Comparison of ENCODE assay signal across 4 fruit fly cellular contexts in genomic region chrX:2787267-2787666, dm6.
TF ChIP-seq lines count a peak whose summit lies in the region.

No protein-coding gene starts in this region.

TF ChIP-seq in whole organism, adult, 20 proteins besides CTCF, POLR2A, EP300 and RAD21 (continued from another document):
- TF ChIP-seq CG1620 (GFP tag; optimal IDR thresholded peaks at IDR 0.05; lab: Kevin White, UChicago) (peak; percentile 79), CG5204 (GFP tag; optimal IDR thresholded peaks at IDR 0.05; lab: Kevin White, UChicago) (peak; percentile 85)

TF ChIP-seq in whole organism, embryonic, 481 proteins besides CTCF, POLR2A, EP300 and RAD21 (continued from another document and continues in another):
- TF ChIP-seq amos (GFP tag; IDR thresholded peaks at IDR 0.05; lab: Robert Waterston, UW; ENCODE audit: partially characterized antibody) (no peak), CG12104 (GFP tag; optimal IDR thresholded peaks at IDR 0.05; lab: Kevin White, UChicago) (peak; percentile 80), CG17328 (GFP tag; IDR thresholded peaks at IDR 0.05; lab: Robert Waterston, UW) (peak; percentile 84), gfzf (GFP tag; optimal IDR thresholded peaks at IDR 0.05; lab: Kevin White, UChicago) (no peak), inv (GFP tag; IDR thresholded peaks at IDR 0.05; lab: Robert Waterston, UW; ENCODE audit: partially characterized antibody) (no peak), Eip74EF (GFP tag; optimal IDR thresholded peaks at IDR 0.05; lab: Kevin White, UChicago) (peak in 1 of 2 experiments; percentile 85), CG17612 (GFP tag; IDR thresholded peaks at IDR 0.05; lab: Robert Waterston, UW) (no peak), CG9727 (GFP tag; optimal IDR thresholded peaks at IDR 0.05; lab: Kevin White, UChicago) (peak; percentile 80), chif (GFP tag; optimal IDR thresholded peaks at IDR 0.05; lab: Kevin White, UChicago) (peak; percentile 33 to 68), Blimp-1 (GFP tag; optimal IDR thresholded peaks at IDR 0.05; lab: Kevin White, UChicago) (peak; percentile 80), tap (tag; optimal IDR thresholded peaks at IDR 0.05; lab: Kevin White, UChicago) (peak; percentile 80), luna (GFP tag; optimal IDR thresholded peaks at IDR 0.05; lab: Kevin White, UChicago) (peak; percentile 39), sisA (GFP tag; IDR thresholded peaks at IDR 0.05; lab: Robert Waterston, UW) (peak; percentile 80), Optix (GFP tag; IDR thresholded peaks at IDR 0.05; lab: Robert Waterston, UW) (peak; percentile 80), Hey (tag; optimal IDR thresholded peaks at IDR 0.05; lab: Kevin White, UChicago) (peak; percentile 11), E2f2 (GFP tag; IDR thresholded peaks at IDR 0.05; lab: Robert Waterston, UW) (peak; percentile 68), fd96Cb (tag; optimal IDR thresholded peaks at IDR 0.05; lab: Kevin White, UChicago) (peak; percentile 84), br (optimal IDR thresholded peaks at IDR 0.05; lab: Kevin White, UChicago) (no peak), seq (GFP tag; IDR thresholded peaks at IDR 0.05; lab: Robert Waterston, UW) (peak; percentile 92), shn (GFP tag; optimal IDR thresholded peaks at IDR 0.05; lab: Kevin White, UChicago) (peak; percentile 69), mam (GFP tag; optimal IDR thresholded peaks at IDR 0.05; lab: Kevin White, UChicago) (peak; percentile 76), CG11560 (tag; IDR thresholded peaks at IDR 0.05; lab: Robert Waterston, UW) (0 out of 3 replicates have a peak, but pooled peaks have one; percentile 54), CG13624 (GFP tag; optimal IDR thresholded peaks at IDR 0.05; lab: Kevin White, UChicago) (peak; percentile 19), Drgx (GFP tag; IDR thresholded peaks at IDR 0.05; lab: Robert Waterston, UW) (peak; percentile 86), ken (GFP tag; IDR thresholded peaks at IDR 0.05; lab: Robert Waterston, UW) (peak; percentile 54; the same call in 1 of the 3 replicates), Nf-YC (tag; optimal IDR thresholded peaks at IDR 0.05; lab: Kevin White, UChicago) (peak; percentile 63), zfh1 (GFP tag; IDR thresholded peaks at IDR 0.05; lab: Robert Waterston, UW) (peak; percentile 78), Dfd (GFP tag; optimal IDR thresholded peaks at IDR 0.05; lab: Kevin White, UChicago) (no peak), Hmx (GFP tag; optimal IDR thresholded peaks at IDR 0.05; lab: Kevin White, UChicago) (peak; percentile 55), lilli (GFP tag; optimal IDR thresholded peaks at IDR 0.05; lab: Kevin White, UChicago) (peak; percentile 75), Dref (GFP tag; IDR thresholded peaks at IDR 0.05; lab: Robert Waterston, UW) (no peak), toy (GFP tag; IDR thresholded peaks at IDR 0.05; lab: Robert Waterston, UW) (peak; percentile 31; the same call in 1 of the 2 replicates), Ada2b (GFP tag; IDR thresholded peaks at IDR 0.05; lab: Robert Waterston, UW) (peak; percentile 81), lola (GFP tag; optimal IDR thresholded peaks at IDR 0.05; lab: Kevin White, UChicago) (peak in 1 of 3 experiments; percentile 65), cg (GFP tag; optimal IDR thresholded peaks at IDR 0.05; lab: Kevin White, UChicago) (peak; percentile 46), wek (GFP tag; optimal IDR thresholded peaks at IDR 0.05; lab: Kevin White, UChicago) (peak; percentile 7), fd102C (GFP tag; optimal IDR thresholded peaks at IDR 0.05; lab: Kevin White, UChicago) (no peak), CG11504 (tag; optimal IDR thresholded peaks at IDR 0.05; lab: Kevin White, UChicago) (peak; percentile 93), mirr (GFP tag; optimal IDR thresholded peaks at IDR 0.05; lab: Kevin White, UChicago) (no peak), oc (tag; optimal IDR thresholded peaks at IDR 0.05; lab: Kevin White, UChicago) (peak; percentile 74), CG15696 (tag; optimal IDR thresholded peaks at IDR 0.05; lab: Kevin White, UChicago) (peak; percentile 61), dimm (GFP tag; IDR thresholded peaks at IDR 0.05; lab: Robert Waterston, UW) (peak; percentile 60; the same call in 1 of the 2 replicates)

TF ChIP-seq in whole organism, prepupa, 60 proteins besides CTCF, POLR2A, EP300 and RAD21 (continued from another document):
- TF ChIP-seq Hr4 (GFP tag; optimal IDR thresholded peaks at IDR 0.05; lab: Kevin White, UChicago) (peak; percentile 95), acj6 (GFP tag; optimal IDR thresholded peaks at IDR 0.05; lab: Kevin White, UChicago) (peak; percentile 92), Ets96B (tag; optimal IDR thresholded peaks at IDR 0.05; lab: Kevin White, UChicago) (peak; percentile 92), CG8632 (GFP tag; optimal IDR thresholded peaks at IDR 0.05; lab: Kevin White, UChicago) (peak; percentile 92), Eip75B (GFP tag; optimal IDR thresholded peaks at IDR 0.05; lab: Kevin White, UChicago) (peak; percentile 94), Sox14 (GFP tag; optimal IDR thresholded peaks at IDR 0.05; lab: Kevin White, UChicago) (peak; percentile 91), CG6808 (GFP tag; optimal IDR thresholded peaks at IDR 0.05; lab: Kevin White, UChicago) (peak; percentile 89), Ets21C (GFP tag; optimal IDR thresholded peaks at IDR 0.05; lab: Kevin White, UChicago) (peak; percentile 79), Sox102F (GFP tag; optimal IDR thresholded peaks at IDR 0.05; lab: Kevin White, UChicago) (peak; percentile 88), CG8319 (GFP tag; optimal IDR thresholded peaks at IDR 0.05; lab: Kevin White, UChicago) (peak; percentile 91), salr (GFP tag; optimal IDR thresholded peaks at IDR 0.05; lab: Kevin White, UChicago) (peak; percentile 78 to 83), cyc (GFP tag; optimal IDR thresholded peaks at IDR 0.05; lab: Kevin White, UChicago) (peak; percentile 88), Eip78C (GFP tag; lab: Kevin White, UChicago) (peak; percentile 98), CG6163 (GFP tag; IDR thresholded peaks at IDR 0.05; lab: Robert Waterston, UW) (peak; percentile 89), vri (GFP tag; optimal IDR thresholded peaks at IDR 0.05; lab: Kevin White, UChicago) (peak; percentile 60), CG15336 (GFP tag; IDR thresholded peaks at IDR 0.05; lab: Robert Waterston, UW) (peak; percentile 95), net (GFP tag; optimal IDR thresholded peaks at IDR 0.05; lab: Kevin White, UChicago) (peak; percentile 93), CG7368 (GFP tag; optimal IDR thresholded peaks at IDR 0.05; lab: Kevin White, UChicago) (peak; percentile 88), Eip93F (GFP tag; optimal IDR thresholded peaks at IDR 0.05; lab: Kevin White, UChicago) (peak; percentile 66), achi (GFP tag; optimal IDR thresholded peaks at IDR 0.05; lab: Kevin White, UChicago) (peak; percentile 92), spab (GFP tag; optimal IDR thresholded peaks at IDR 0.05; lab: Kevin White, UChicago) (peak; percentile 91), Lpt (GFP tag; optimal IDR thresholded peaks at IDR 0.05; lab: Kevin White, UChicago) (peak; percentile 78), pdm3 (GFP tag; optimal IDR thresholded peaks at IDR 0.05; lab: Kevin White, UChicago) (peak; percentile 92), CG4318 (GFP tag; optimal IDR thresholded peaks at IDR 0.05; lab: Kevin White, UChicago) (peak; percentile 91), CG3919 (GFP tag; optimal IDR thresholded peaks at IDR 0.05; lab: Kevin White, UChicago) (peak; percentile 91), Hr38 (GFP tag; optimal IDR thresholded peaks at IDR 0.05; lab: Kevin White, UChicago) (no peak), Blimp-1 (GFP tag; optimal IDR thresholded peaks at IDR 0.05; lab: Kevin White, UChicago) (peak; percentile 87), fd85E (GFP tag; optimal IDR thresholded peaks at IDR 0.05; lab: Kevin White, UChicago) (peak; percentile 70), CG32006 (GFP tag; optimal IDR thresholded peaks at IDR 0.05; lab: Kevin White, UChicago) (peak; percentile 97), Gug (GFP tag; IDR thresholded peaks at IDR 0.05; lab: Robert Waterston, UW) (peak; percentile 83), CG6792 (GFP tag; optimal IDR thresholded peaks at IDR 0.05; lab: Kevin White, UChicago) (peak; percentile 89), fd59A (GFP tag; optimal IDR thresholded peaks at IDR 0.05; lab: Kevin White, UChicago) (peak; percentile 94), ss (GFP tag; optimal IDR thresholded peaks at IDR 0.05; lab: Kevin White, UChicago) (peak; percentile 92), OdsH (GFP tag; optimal IDR thresholded peaks at IDR 0.05; lab: Kevin White, UChicago) (peak; percentile 91), dsx (GFP tag; optimal IDR thresholded peaks at IDR 0.05; lab: Kevin White, UChicago; ENCODE audit: poor library complexity, severe bottlenecking) (peak; percentile 87), lz (GFP tag; optimal IDR thresholded peaks at IDR 0.05; lab: Kevin White, UChicago) (peak; percentile 94), CG8119 (GFP tag; IDR thresholded peaks at IDR 0.05; lab: Robert Waterston, UW) (peak; percentile 96), CG9139 (GFP tag; optimal IDR thresholded peaks at IDR 0.05; lab: Kevin White, UChicago) (peak; percentile 79), Hr39 (GFP tag; optimal IDR thresholded peaks at IDR 0.05; lab: Kevin White, UChicago) (peak; percentile 89), CG34406 (GFP tag; optimal IDR thresholded peaks at IDR 0.05; lab: Kevin White, UChicago) (peak; percentile 95), CG1621 (tag; optimal IDR thresholded peaks at IDR 0.05; lab: Kevin White, UChicago) (peak; percentile 91)
TF ChIP-seq in whole organism, prepupa: peak in this region for 59.

TF ChIP-seq in whole organism, wandering third instar larva, 38 proteins besides CTCF, POLR2A, EP300 and RAD21 (continued from another document):
- no peak for TF ChIP-seq Dif (GFP tag; optimal IDR thresholded peaks at IDR 0.05; lab: Kevin White, UChicago; ENCODE audit: partially characterized antibody)
- peak; percentile 17 for TF ChIP-seq dsf (GFP tag; optimal IDR thresholded peaks at IDR 0.05; lab: Kevin White, UChicago; ENCODE audit: borderline replicate concordance)
- TF ChIP-seq br (GFP tag; optimal IDR thresholded peaks at IDR 0.05; lab: Kevin White, UChicago) = peak; percentile 85
- TF ChIP-seq Sp1 (GFP tag; optimal IDR thresholded peaks at IDR 0.05; lab: Kevin White, UChicago) = peak; percentile 89
- TF ChIP-seq Jra (GFP tag; optimal IDR thresholded peaks at IDR 0.05; lab: Kevin White, UChicago) = peak; percentile 44
- TF ChIP-seq Myc (optimal IDR thresholded peaks at IDR 0.05; lab: Kevin White, UChicago) = no peak
- no peak for TF ChIP-seq Abd-B (GFP tag; optimal IDR thresholded peaks at IDR 0.05; lab: Kevin White, UChicago)
- TF ChIP-seq OdsH (GFP tag; optimal IDR thresholded peaks at IDR 0.05; lab: Kevin White, UChicago) = peak; percentile 82
- peak; percentile 72 for TF ChIP-seq CrebA (GFP tag; optimal IDR thresholded peaks at IDR 0.05; lab: Kevin White, UChicago; ENCODE audit: borderline replicate concordance)
- TF ChIP-seq lola (GFP tag; optimal IDR thresholded peaks at IDR 0.05; lab: Kevin White, UChicago) = no peak
- peak; percentile 93 for TF ChIP-seq HLH106 (tag; optimal IDR thresholded peaks at IDR 0.05; lab: Kevin White, UChicago)
- TF ChIP-seq ey (GFP tag; optimal IDR thresholded peaks at IDR 0.05; lab: Kevin White, UChicago) = peak; percentile 86
- no peak for TF ChIP-seq Hr83 (GFP tag; optimal IDR thresholded peaks at IDR 0.05; lab: Kevin White, UChicago; ENCODE audit: poor library complexity, severe bottlenecking)
- no peak for TF ChIP-seq dl (GFP tag; optimal IDR thresholded peaks at IDR 0.05; lab: Kevin White, UChicago; ENCODE audit: insufficient read depth in 1 of 2, partially characterized antibody in 2 of 2)
- TF ChIP-seq rgr (GFP tag; optimal IDR thresholded peaks at IDR 0.05; lab: Kevin White, UChicago) = peak; percentile 86
